Fruit fly (Drosophila melanogaster): ENCODE measurements around the gene btsz.

The btsz gene

DNA sequence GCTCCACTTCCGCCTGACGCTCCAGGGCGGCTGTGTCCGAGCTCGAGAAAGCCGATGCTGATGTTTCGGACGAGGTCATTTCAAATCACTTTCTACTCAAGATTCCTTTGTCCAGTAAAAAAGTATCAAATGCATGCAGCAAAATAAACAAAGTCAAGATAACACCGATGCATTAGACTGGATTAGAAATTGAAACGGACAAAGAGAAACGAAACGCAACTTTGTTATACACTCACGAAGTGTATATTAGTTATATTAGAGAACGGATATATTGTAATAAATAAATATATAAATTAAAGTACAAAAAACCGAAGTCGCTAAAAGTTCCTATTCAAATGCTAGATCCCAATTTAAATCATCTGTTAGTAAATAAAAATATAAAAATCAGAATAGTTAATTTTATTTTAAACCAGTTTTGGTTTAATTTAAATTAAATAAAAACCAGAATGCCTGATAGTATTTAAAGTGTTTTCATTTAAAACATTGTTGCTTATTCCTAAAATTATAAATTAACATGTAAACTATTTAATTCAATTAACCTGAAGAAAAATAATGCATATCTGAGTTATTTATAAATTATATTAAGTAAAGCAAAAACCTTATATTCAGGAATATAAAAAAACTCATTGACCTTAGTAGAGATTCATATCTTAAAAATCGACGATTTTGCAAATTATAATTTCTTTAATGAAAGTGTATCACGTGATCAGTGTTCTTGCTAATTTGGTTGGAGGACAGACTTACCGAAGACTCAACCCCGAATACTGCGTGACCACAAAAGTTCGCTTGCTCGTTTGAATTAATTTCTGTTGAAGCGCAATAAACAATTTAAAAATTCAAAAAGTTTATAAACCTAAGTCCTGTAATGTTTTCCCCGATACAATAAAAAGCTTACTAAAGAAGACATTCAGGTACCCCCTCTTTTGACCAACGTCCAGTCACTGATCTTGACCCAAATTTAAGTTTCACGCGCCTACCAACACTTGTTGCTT, 18.8 kb upstream of the btsz start, which contains the start of gene Dph2 (continued):
- TF ChIP-seq CG9817 (tag; optimal IDR thresholded peaks at IDR 0.05) (peak; percentile 76), az2 (GFP tag; optimal IDR thresholded peaks at IDR 0.05) (peak; percentile 47), ATbp (GFP tag; optimal IDR thresholded peaks at IDR 0.05) (no peak)

DNA sequence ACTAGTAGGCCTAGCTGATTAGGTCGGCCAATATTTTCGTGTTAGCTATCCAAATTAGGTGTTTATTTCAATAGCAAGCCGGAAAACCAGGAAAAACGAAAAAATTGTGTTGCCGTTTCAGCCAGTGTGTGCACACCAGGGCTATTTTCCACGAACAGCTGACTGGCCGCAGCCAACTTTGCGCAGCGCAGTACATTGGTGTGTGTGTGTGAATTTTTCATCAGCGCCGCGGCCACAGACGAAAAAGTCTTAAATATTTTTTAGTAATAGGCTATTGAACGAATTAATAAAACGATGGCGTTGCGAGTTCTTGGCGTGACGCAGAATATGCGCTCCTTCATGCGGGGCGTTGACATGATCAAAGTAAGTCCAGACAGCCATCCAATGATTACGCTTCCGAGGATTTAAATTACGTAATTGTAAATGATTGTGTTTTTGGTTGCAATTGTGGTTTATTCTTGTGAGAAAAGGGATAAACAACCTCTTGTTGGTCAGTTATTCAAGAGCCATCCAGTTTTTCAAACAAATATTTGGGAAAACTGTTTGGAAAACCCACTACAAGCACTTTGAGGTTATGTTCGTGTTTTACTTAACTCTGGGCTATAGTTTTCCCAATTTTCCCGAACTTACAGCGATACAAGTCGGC, 14.9 kb upstream of the btsz start, which contains the start of the genes CycC and UQCR-C1:
Gene CycC (minus strand): TSS at position 142 of the 646 bp plus-strand sequence.
Gene UQCR-C1 (plus strand): TSS at position 168 of the 646 bp plus-strand sequence.
- peak; percentile 57 for TF ChIP-seq CG9437 (GFP tag; optimal IDR thresholded peaks at IDR 0.05)
- TF ChIP-seq CTCF (GFP tag; optimal IDR thresholded peaks at IDR 0.05): peak; percentile 20
- TF ChIP-seq CG7372 (GFP tag; IDR thresholded peaks at IDR 0.05): no peak
- TF ChIP-seq ewg (GFP tag; optimal IDR thresholded peaks at IDR 0.05): peak; percentile 30
- no peak for TF ChIP-seq NK7.1 (GFP tag; optimal IDR thresholded peaks at IDR 0.05)
- no peak for TF ChIP-seq gce (GFP tag; IDR thresholded peaks at IDR 0.05)
- TF ChIP-seq CG2129 (GFP tag; IDR thresholded peaks at IDR 0.05; ENCODE audit: partially characterized antibody): no peak
- TF ChIP-seq HLHmδ (GFP tag; optimal IDR thresholded peaks at IDR 0.05): peak; percentile 38
- no peak for TF ChIP-seq mirr (GFP tag; optimal IDR thresholded peaks at IDR 0.05)
- peak; percentile 32; the same call in 1 of the 2 replicates for TF ChIP-seq Scr (GFP tag; IDR thresholded peaks at IDR 0.05; ENCODE audit: partially characterized antibody)
- TF ChIP-seq esg (GFP tag; conservative IDR thresholded peaks at IDR 0.05): no peak
- TF ChIP-seq MBD-R2 (GFP tag; IDR thresholded peaks at IDR 0.05): peak; percentile 99
- TF ChIP-seq CG17829 (tag; optimal IDR thresholded peaks at IDR 0.05): peak; percentile 8
- TF ChIP-seq CG1603 (tag; optimal IDR thresholded peaks at IDR 0.05): peak; percentile 64
- TF ChIP-seq CG32532 (GFP tag; IDR thresholded peaks at IDR 0.05): no peak
- no peak for TF ChIP-seq Poxn (GFP tag; IDR thresholded peaks at IDR 0.05)
- no peak for TF ChIP-seq disco-r (GFP tag; optimal IDR thresholded peaks at IDR 0.05)
- peak; percentile 23 for TF ChIP-seq CG12659 (GFP tag; optimal IDR thresholded peaks at IDR 0.05)
- peak; percentile 91 for TF ChIP-seq CG4617 (GFP tag; optimal IDR thresholded peaks at IDR 0.05; ENCODE audit: borderline replicate concordance)
- no peak for TF ChIP-seq pnt (GFP tag; optimal IDR thresholded peaks at IDR 0.05)
- TF ChIP-seq az2 (GFP tag; optimal IDR thresholded peaks at IDR 0.05): no peak
- TF ChIP-seq Bdp1 (GFP tag; optimal IDR thresholded peaks at IDR 0.05): no peak
- TF ChIP-seq MTF-1 (GFP tag; optimal IDR thresholded peaks at IDR 0.05; ENCODE audit: borderline replicate concordance): peak; percentile 13
- peak; percentile 22 for TF ChIP-seq nmo (GFP tag; optimal IDR thresholded peaks at IDR 0.05)
- 0 out of 4 replicates have a peak, but pooled peaks have one; percentile 15 for TF ChIP-seq Dll (GFP tag; IDR thresholded peaks at IDR 0.05; ENCODE audit: partially characterized antibody)
- no peak for TF ChIP-seq Chrac-16 (GFP tag; optimal IDR thresholded peaks at IDR 0.05)
- TF ChIP-seq CG17186 (GFP tag; optimal IDR thresholded peaks at IDR 0.05): peak; percentile 94
- TF ChIP-seq crol (GFP tag; IDR thresholded peaks at IDR 0.05): no peak
- no peak for TF ChIP-seq Lpt (GFP tag; optimal IDR thresholded peaks at IDR 0.05)
- peak; percentile 89 for TF ChIP-seq bigmax (GFP tag; optimal IDR thresholded peaks at IDR 0.05)
- TF ChIP-seq E2f1 (GFP tag; IDR thresholded peaks at IDR 0.05): no peak
- TF ChIP-seq Ravus (GFP tag; IDR thresholded peaks at IDR 0.05): no peak
- no peak for TF ChIP-seq Aef1 (GFP tag; IDR thresholded peaks at IDR 0.05)
- TF ChIP-seq Med (GFP tag): peak; percentile 69
- TF ChIP-seq Usf (GFP tag; optimal IDR thresholded peaks at IDR 0.05): no peak
- TF ChIP-seq Atf3 (GFP tag; optimal IDR thresholded peaks at IDR 0.05): no peak
- no peak for TF ChIP-seq org-1 (GFP tag; optimal IDR thresholded peaks at IDR 0.05)
- peak; percentile 100 for TF ChIP-seq CG14710 (tag; optimal IDR thresholded peaks at IDR 0.05)
- 0 out of 3 replicates have a peak, but pooled peaks have one; percentile 31 for TF ChIP-seq CG34224 (GFP tag; IDR thresholded peaks at IDR 0.05; ENCODE audit: partially characterized antibody)
- peak; percentile 45; the same call in 1 of the 2 replicates for TF ChIP-seq Bgb (GFP tag; IDR thresholded peaks at IDR 0.05; ENCODE audit: partially characterized antibody)
- no peak for TF ChIP-seq CG15479 (GFP tag; optimal IDR thresholded peaks at IDR 0.05)
- TF ChIP-seq BEAF-32 (GFP tag; optimal IDR thresholded peaks at IDR 0.05): peak; percentile 16
- no peak for TF ChIP-seq tna (GFP tag; IDR thresholded peaks at IDR 0.05; ENCODE audit: partially characterized antibody)
